Fruit fly (Drosophila melanogaster) Kc167 (cell line): ENCODE results near the gene ImpL1.

Experiments used
- Myc ChIP-seq: fragments of >200 bp; optimal IDR thresholded peaks from 2 replicates; lab custom pipeline; 2017; ENCODE audit warnings: missing external identifiers
- Sin3A ChIP-seq: fragments of >200 bp; optimal IDR thresholded peaks from 2 replicates; lab custom pipeline; 2018; ENCODE audit warnings: missing external identifiers
- h ChIP-seq: fragments of >200 bp; optimal IDR thresholded peaks from 3 replicates; lab custom pipeline; 2018; ENCODE audit warnings: missing external identifiers
- psq ChIP-seq: fragments of >200 bp; optimal IDR thresholded peaks from 2 replicates; lab custom pipeline; 2017; ENCODE audit warnings: missing external identifiers
- ttk ChIP-seq: sonication (Bioruptor generic); optimal IDR thresholded peaks from 2 replicates; lab custom pipeline; 2017; ENCODE audit warnings: missing external identifiers

DNA sequence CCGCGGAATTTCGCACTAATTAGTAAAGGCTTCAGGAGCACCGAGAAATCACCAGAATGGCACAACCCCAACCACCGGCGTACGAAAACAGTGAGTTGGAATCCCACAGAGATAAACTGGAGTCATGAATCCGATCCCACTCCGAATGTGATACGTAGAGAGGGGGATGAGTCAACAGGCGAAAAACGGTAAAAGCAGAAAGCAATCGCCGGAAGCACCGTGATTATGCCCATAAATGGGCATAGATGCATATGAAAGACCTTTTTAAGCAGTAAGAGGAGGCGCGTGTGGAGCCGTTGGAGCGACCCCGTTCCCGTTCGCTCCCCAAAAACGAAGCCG, 30.3 kb downstream of the ImpL1 start:
- TF ChIP-seq ttk (lab: Kevin White, UChicago): no peak
- no peak for TF ChIP-seq Myc (lab: Kevin White, UChicago)
- no peak for TF ChIP-seq psq
- TF ChIP-seq h (lab: Kevin White, UChicago): no peak
- TF ChIP-seq Sin3A (lab: Kevin White, UChicago): no peak
